Worm (Caenorhabditis elegans) whole organism, L3 larva: ENCODE results near the gene rog-1.

Experiments used
- R02D3.7 ChIP-seq: fragments of 150-350 bp; optimal IDR thresholded peaks from 2 replicates; lab custom pipeline; 2014; ENCODE audit warnings: missing biosample characterization, missing genetic modification characterization
- ama-1 ChIP-seq: fragments of 150-350 bp; optimal IDR thresholded peaks from 2 replicates; lab custom pipeline; 2018
- ceh-28 ChIP-seq: fragments of 150-350 bp; optimal IDR thresholded peaks from 2 replicates; lab custom pipeline; 2014; ENCODE audit warnings: missing biosample characterization, missing genetic modification reagents, missing genetic modification characterization
- ceh-82 ChIP-seq: fragments of 150-350 bp; optimal IDR thresholded peaks from 2 replicates; lab custom pipeline; 2014; ENCODE audit warnings: missing biosample characterization, missing genetic modification characterization
- ceh-9 ChIP-seq: sonication (generic microtip); optimal IDR thresholded peaks from 2 replicates; lab custom pipeline; 2018; ENCODE audit warnings: missing biosample characterization, missing genetic modification characterization
- daf-12 ChIP-seq: fragments of 150-350 bp; optimal IDR thresholded peaks from 2 replicates; lab custom pipeline; 2014; ENCODE audit warnings: missing biosample characterization, missing genetic modification reagents, missing genetic modification characterization
- elt-1 ChIP-seq: fragments of 150-350 bp; optimal IDR thresholded peaks from 2 replicates; lab custom pipeline; 2014; ENCODE audit warnings: missing biosample characterization, missing genetic modification characterization
- elt-2 ChIP-seq: sonication (generic microtip); optimal IDR thresholded peaks from 2 replicates; lab custom pipeline; 2016; ENCODE audit warnings: missing genetic modification reagents, mild to moderate bottlenecking, missing genetic modification characterization, missing compliant biosample characterization
- elt-3 ChIP-seq, 3 experiments: fragments of 150-350 bp in 1 of 3; sonication (generic microtip) in 2 of 3; optimal IDR thresholded peaks; 2 replicates in 2 of 3; 4 replicates in 1 of 3; lab custom pipeline; 2014 to 2017; ENCODE audit warnings: missing biosample characterization in 3 of 3, missing genetic modification characterization in 3 of 3
- eor-1 ChIP-seq, 2 experiments: fragments of 150-350 bp; optimal IDR thresholded peaks; 2 replicates each; lab custom pipeline; 2014 to 2018; ENCODE audit warnings: missing biosample characterization in 2 of 2, missing genetic modification characterization in 2 of 2
- fkh-10 ChIP-seq: sonication (generic microtip); optimal IDR thresholded peaks from 2 replicates; lab custom pipeline; 2017; ENCODE audit warnings: missing biosample characterization, missing genetic modification reagents, missing genetic modification characterization
- fkh-2 ChIP-seq: fragments of 150-350 bp; optimal IDR thresholded peaks from 2 replicates; lab custom pipeline; 2014; ENCODE audit warnings: missing biosample characterization, missing genetic modification reagents, missing genetic modification characterization
- fos-1 ChIP-seq: fragments of 150-350 bp; optimal IDR thresholded peaks from 2 replicates; lab custom pipeline; 2014; ENCODE audit warnings: missing biosample characterization, missing genetic modification characterization
- hmg-11 ChIP-seq: sonication (generic microtip); optimal IDR thresholded peaks from 2 replicates; lab custom pipeline; 2016; ENCODE audit warnings: missing genetic modification characterization, missing compliant biosample characterization
- jun-1 ChIP-seq: fragments of 150-350 bp; optimal IDR thresholded peaks from 2 replicates; lab custom pipeline; 2014; ENCODE audit warnings: missing biosample characterization, missing genetic modification reagents, missing genetic modification characterization
- lin-15B ChIP-seq: fragments of 150-350 bp; optimal IDR thresholded peaks from 2 replicates; lab custom pipeline; 2014; ENCODE audit warnings: missing biosample characterization, missing genetic modification characterization
- lin-39 ChIP-seq: fragments of 150-350 bp; optimal IDR thresholded peaks from 2 replicates; lab custom pipeline; 2018; ENCODE audit warnings: missing biosample characterization, missing genetic modification reagents, missing genetic modification characterization
- lsy-12 ChIP-seq: sonication (generic microtip); optimal IDR thresholded peaks from 2 replicates; lab custom pipeline; 2016; ENCODE audit warnings: mild to moderate bottlenecking, missing genetic modification characterization, missing compliant biosample characterization
- mdl-1 ChIP-seq: fragments of 150-350 bp; optimal IDR thresholded peaks from 2 replicates; lab custom pipeline; 2014; ENCODE audit warnings: missing biosample characterization, missing genetic modification characterization
- nhr-11 ChIP-seq: fragments of 150-350 bp; optimal IDR thresholded peaks from 2 replicates; lab custom pipeline; 2014; ENCODE audit warnings: missing biosample characterization, missing genetic modification characterization
- nhr-12 ChIP-seq: fragments of 150-350 bp; optimal IDR thresholded peaks from 2 replicates; lab custom pipeline; 2014; ENCODE audit warnings: missing biosample characterization, missing genetic modification characterization
- nhr-23 ChIP-seq: fragments of 150-350 bp; optimal IDR thresholded peaks from 2 replicates; lab custom pipeline; 2014; ENCODE audit warnings: missing biosample characterization, missing genetic modification reagents, missing genetic modification characterization
- nhr-237 ChIP-seq: fragments of 150-350 bp; optimal IDR thresholded peaks from 2 replicates; lab custom pipeline; 2014; ENCODE audit warnings: missing biosample characterization, missing genetic modification characterization
- nhr-67 ChIP-seq: fragments of 150-350 bp; optimal IDR thresholded peaks from 2 replicates; lab custom pipeline; 2014; ENCODE audit warnings: missing biosample characterization, missing genetic modification characterization
- nhr-76 ChIP-seq: fragments of 150-350 bp; sonication (generic microtip); optimal IDR thresholded peaks from 5 replicates; lab custom pipeline; 2014; ENCODE audit warnings: missing biosample characterization, missing genetic modification characterization
- nhr-77 ChIP-seq: fragments of 150-350 bp; optimal IDR thresholded peaks from 2 replicates; lab custom pipeline; 2014; ENCODE audit warnings: missing biosample characterization, missing genetic modification characterization
- pha-4 ChIP-seq: fragments of 150-350 bp; optimal IDR thresholded peaks from 2 replicates; lab custom pipeline; 2014; ENCODE audit warnings: missing biosample characterization, missing genetic modification reagents, missing genetic modification characterization
- sea-2 ChIP-seq: fragments of 150-350 bp; sonication (generic microtip); optimal IDR thresholded peaks from 4 replicates; lab custom pipeline; 2014; ENCODE audit warnings: missing biosample characterization, missing genetic modification reagents, missing genetic modification characterization
- skn-1 ChIP-seq: fragments of 150-350 bp; optimal IDR thresholded peaks from 2 replicates; lab custom pipeline; 2014; ENCODE audit warnings: missing biosample characterization, missing genetic modification characterization
- snpc-4 ChIP-seq: fragments of 150-350 bp; optimal IDR thresholded peaks from 2 replicates; lab custom pipeline; 2014; ENCODE audit warnings: missing biosample characterization, missing genetic modification characterization
- tbx-2 ChIP-seq: sonication (generic microtip); optimal IDR thresholded peaks from 2 replicates; lab custom pipeline; 2016; ENCODE audit warnings: mild to moderate bottlenecking, missing genetic modification characterization, missing compliant biosample characterization
- unc-39 ChIP-seq: sonication (generic microtip); optimal IDR thresholded peaks from 4 replicates; lab custom pipeline; 2017; ENCODE audit warnings: missing biosample characterization, missing genetic modification characterization
- unc-62 ChIP-seq: fragments of 150-350 bp; sonication (generic microtip); optimal IDR thresholded peaks from 4 replicates; lab custom pipeline; 2014; ENCODE audit warnings: missing biosample characterization, missing genetic modification reagents, missing genetic modification characterization
- zag-1 ChIP-seq: fragments of 150-350 bp; optimal IDR thresholded peaks from 2 replicates; lab custom pipeline; 2014; ENCODE audit warnings: missing biosample characterization, missing genetic modification characterization
- ztf-11 ChIP-seq: fragments of 150-350 bp; optimal IDR thresholded peaks from 2 replicates; lab custom pipeline; 2014; ENCODE audit warnings: missing biosample characterization, missing genetic modification characterization

rog-1 gene

DNA sequence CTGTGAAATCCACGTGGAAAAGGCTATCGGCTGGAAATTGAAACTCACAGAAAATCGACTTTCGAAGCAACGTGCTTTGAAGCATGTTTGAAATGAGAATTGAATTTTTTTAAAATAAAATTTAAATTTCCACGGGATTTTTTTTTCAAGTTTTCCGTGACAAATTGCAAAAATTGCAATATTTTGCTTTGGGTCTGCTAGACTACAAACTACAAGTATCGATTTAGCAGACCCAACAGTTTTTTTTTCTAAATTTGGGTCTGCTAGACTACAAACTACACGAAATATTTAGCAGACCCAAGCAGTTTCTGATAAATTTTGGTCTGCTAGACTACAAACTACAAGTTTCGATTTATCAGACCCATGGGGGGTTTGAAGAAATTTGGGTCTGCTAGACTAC, 36.6 kb upstream of the rog-1 start, which contains the start of gene Y51H7C.9:
Y51H7C.9 (minus strand) TSS at position 101 of the 400 bp plus-strand sequence.
- no peak for TF ChIP-seq ama-1
- TF ChIP-seq mdl-1 (tag; lab: Kevin White, UChicago) = no peak
- no peak for TF ChIP-seq nhr-76
- no peak for TF ChIP-seq snpc-4
- TF ChIP-seq nhr-12 (tag; lab: Kevin White, UChicago) = no peak

DNA sequence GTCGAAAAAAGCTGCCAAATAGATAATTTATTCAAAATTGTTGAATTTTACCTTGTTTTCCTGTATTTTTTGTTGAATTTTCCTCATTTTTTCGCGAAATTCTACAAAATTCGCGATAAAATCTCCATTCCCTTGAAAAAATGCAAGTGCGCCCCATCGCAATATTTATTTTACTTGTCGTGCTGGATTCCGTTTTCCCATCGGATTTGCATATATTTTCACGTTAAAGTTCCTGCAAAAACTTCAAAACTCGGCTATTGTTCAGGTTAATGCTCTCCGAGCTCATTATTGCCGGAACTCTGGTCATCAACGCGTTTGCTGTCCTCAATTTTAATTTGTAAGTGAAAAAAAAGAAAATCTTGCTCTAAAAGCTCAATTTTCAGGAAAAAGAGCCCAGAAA, 28.3 kb upstream of the rog-1 start, which contains the start of the genes Y51H7C.41 and cogc-4:
Y51H7C.41 (plus strand) TSS at position 266 of the 400 bp plus-strand sequence.
cogc-4 (plus strand) TSS at position 386 of the 400 bp plus-strand sequence.
- TF ChIP-seq R02D3.7 (tag; lab: Kevin White, UChicago) (no peak), snpc-4 (no peak), elt-1 (no peak)
- TF ChIP-seq, all 47 proteins: peak for 0

DNA sequence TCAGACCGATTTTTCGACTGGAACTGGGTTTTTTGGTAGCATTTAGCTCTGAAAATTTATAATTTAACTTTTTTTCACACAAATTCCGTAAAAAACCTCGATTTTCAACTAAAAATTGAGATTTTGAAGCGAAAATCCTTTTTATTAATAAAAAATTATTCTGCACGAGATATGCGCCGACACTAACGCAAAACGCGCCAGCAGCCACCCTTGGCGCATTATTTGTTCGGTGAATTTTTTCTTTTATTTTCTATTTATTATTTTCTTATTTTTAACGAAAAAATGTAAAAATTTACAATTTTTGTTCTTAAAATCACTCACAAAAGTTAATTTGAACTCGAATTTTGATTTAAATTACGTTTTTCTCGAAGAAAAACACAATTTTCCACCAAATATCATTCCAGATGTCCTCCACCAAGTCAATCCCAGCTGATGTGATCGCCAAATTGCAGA, 27.4 kb upstream of the rog-1 start, which contains the start of gene Y51H7C.7:
Y51H7C.7 (plus strand) TSS at position 403 of the 453 bp plus-strand sequence.
- TF ChIP-seq skn-1 (no peak), lin-15B (tag; lab: Kevin White, UChicago) (peak; percentile 75), fos-1 (tag; lab: Kevin White, UChicago) (no peak), pha-4 (tag; lab: Kevin White, UChicago) (no peak), ceh-28 (tag; lab: Kevin White, UChicago) (no peak), fkh-2 (no peak), elt-3 (tag; optimal IDR thresholded peaks at IDR 0.05; lab: Kevin White, UChicago) (no peak), lsy-12 (no peak), jun-1 (tag; lab: Kevin White, UChicago) (no peak), nhr-23 (tag; lab: Kevin White, UChicago) (peak; percentile 65), elt-1 (no peak), snpc-4 (no peak), nhr-11 (tag; lab: Kevin White, UChicago) (no peak), tbx-2 (tag; lab: Kevin White, UChicago) (peak; percentile 18), nhr-237 (tag; lab: Kevin White, UChicago) (no peak), fkh-10 (no peak), ceh-82 (tag; lab: Kevin White, UChicago) (no peak), eor-1 (tag; optimal IDR thresholded peaks at IDR 0.05; lab: Kevin White, UChicago) (no peak), lin-39 (peak; percentile 24), nhr-77 (tag; lab: Kevin White, UChicago) (no peak), R02D3.7 (tag; lab: Kevin White, UChicago) (peak; percentile 36), daf-12 (tag; lab: Kevin White, UChicago) (no peak), unc-39 (tag; lab: Kevin White, UChicago) (no peak), elt-2 (tag; lab: Kevin White, UChicago) (peak; percentile 22)

DNA sequence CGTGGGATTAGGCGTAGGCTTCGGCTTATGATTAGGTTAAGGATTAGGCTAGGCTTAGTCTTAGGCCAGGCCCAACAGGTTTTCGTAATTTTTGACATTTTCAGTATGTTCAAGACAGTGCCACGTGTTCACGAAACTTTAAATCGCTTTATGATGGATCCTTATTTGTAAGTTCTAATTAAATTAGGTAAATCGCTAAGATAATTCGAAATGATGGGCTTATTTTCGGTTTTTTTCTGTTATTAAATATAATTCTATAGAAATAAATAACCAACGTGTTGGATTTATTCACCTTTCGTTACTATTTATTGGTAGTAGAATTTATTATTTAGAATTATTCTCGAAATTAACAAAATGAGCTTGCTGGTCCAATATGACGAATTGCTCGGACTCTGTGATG, 26.7 kb upstream of the rog-1 start, which contains the start of gene Y51H7C.8:
Y51H7C.8 (plus strand) TSS at position 301 of the 400 bp plus-strand sequence.
- TF ChIP-seq unc-39 (tag; lab: Kevin White, UChicago) = no peak
- TF ChIP-seq nhr-11 (tag; lab: Kevin White, UChicago) = no peak
- no peak for TF ChIP-seq skn-1
- TF ChIP-seq ceh-9 (tag; lab: Kevin White, UChicago) = no peak
- TF ChIP-seq sea-2 (GFP tag; lab: Kevin White, UChicago) = no peak
- TF ChIP-seq tbx-2 (tag; lab: Kevin White, UChicago) = no peak
- no peak for TF ChIP-seq fkh-10
- TF ChIP-seq lin-39 = no peak
- TF ChIP-seq ztf-11 (tag; lab: Kevin White, UChicago) = no peak
- no peak for TF ChIP-seq hmg-11 (tag; lab: Kevin White, UChicago)
- TF ChIP-seq, all 47 proteins: peak for 0

DNA sequence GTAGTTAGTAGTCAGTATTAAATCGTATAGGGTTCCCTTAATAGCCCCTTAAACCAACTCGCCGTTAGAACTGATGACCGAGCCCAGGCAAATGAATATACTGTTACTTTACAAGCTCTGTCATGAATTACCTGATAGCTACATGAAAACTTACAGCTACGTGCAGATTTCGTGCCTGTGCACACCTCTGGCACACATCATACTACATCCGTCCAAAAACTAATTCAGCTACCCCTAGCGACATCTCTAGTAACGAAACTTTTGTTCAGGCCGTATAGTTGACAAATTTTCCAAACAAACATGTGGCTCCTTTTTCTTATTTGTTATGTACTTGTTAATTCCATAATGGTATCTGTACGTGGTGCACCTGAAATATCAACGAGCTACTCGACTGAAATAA, 25.3 kb upstream of the rog-1 start, which contains the start of gene F54D12.1:
F54D12.1 (plus strand) TSS at position 301 of the 400 bp plus-strand sequence.
- TF ChIP-seq hmg-11 (tag; lab: Kevin White, UChicago) = no peak
- TF ChIP-seq fos-1 (tag; lab: Kevin White, UChicago) = no peak
- TF ChIP-seq nhr-67 (tag; lab: Kevin White, UChicago) = no peak
- no peak for TF ChIP-seq zag-1 (tag; lab: Kevin White, UChicago)
- no peak for TF ChIP-seq lin-15B (tag; lab: Kevin White, UChicago)
- no peak for TF ChIP-seq pha-4 (tag; lab: Kevin White, UChicago)
- TF ChIP-seq elt-3 (tag; optimal IDR thresholded peaks at IDR 0.05; lab: Kevin White, UChicago) = no peak
- TF ChIP-seq nhr-76 = no peak
- TF ChIP-seq unc-62 (GFP tag; lab: Kevin White, UChicago) = no peak
- no peak for TF ChIP-seq nhr-77 (tag; lab: Kevin White, UChicago)
